Fruit fly (Drosophila melanogaster): ENCODE measurements around the gene CG3795.
A peak's percentile ranks its signal among the peaks of the same experiment; 100 is the strongest.

DNA sequence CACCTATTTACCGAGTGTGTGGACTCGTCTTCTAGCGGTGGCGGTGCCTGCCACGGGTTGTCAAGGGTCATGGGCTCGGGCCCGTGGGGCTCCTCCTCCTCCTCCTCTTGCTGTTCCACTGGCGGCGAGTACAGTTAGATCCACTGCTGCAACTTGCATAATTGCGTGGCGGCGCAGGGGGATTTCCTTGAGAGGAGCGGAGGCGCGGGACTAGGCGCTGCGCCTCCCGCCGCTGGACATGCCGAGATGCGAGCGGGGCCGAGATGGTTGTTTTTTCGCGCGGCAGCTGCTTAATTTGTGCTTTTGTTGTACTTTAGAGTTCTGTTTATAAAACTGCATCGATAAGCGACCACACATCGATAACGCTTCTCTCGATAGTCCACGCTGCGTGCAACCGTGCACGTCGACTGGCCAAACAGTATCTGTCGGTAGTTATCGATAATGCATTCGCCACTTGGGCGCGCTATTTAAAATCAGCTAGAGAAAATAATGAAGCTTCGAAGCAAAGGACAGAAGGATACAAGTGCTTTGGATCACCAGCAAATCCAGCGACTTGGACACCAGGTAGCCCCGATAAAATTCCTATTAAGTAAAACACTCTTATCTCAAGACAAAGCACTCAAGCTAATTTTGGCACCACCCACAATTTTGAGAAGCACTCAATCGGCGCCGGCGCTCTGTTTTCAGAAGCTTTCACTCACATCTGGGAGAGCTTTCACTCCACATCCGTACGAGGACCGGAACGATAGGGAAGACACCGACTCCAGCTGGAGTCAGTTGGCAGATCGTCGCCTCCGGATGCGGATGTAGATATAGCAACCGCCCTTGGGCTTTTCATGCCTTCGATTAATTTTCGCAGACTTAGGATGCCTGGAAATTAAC, 14.2 kb downstream of the CG3795 start, which contains the start of gene a6:
- TF ChIP-seq Rel (GFP tag; optimal IDR thresholded peaks at IDR 0.05) = no peak
- peak; percentile 31 for TF ChIP-seq Rel (tag; optimal IDR thresholded peaks at IDR 0.05)
- TF ChIP-seq h (GFP tag; optimal IDR thresholded peaks at IDR 0.05) = peak; percentile 6
